Fruit fly (Drosophila melanogaster) whole organism, embryonic: ENCODE data around the gene Datp.

Experiments used
- CG10267 ChIP-seq: fragments of 200-800 bp; sonication (Bioruptor generic); optimal IDR thresholded peaks from 2 replicates; lab custom pipeline; 2018; ENCODE audit warnings: missing biosample characterization, mild to moderate bottlenecking, missing genetic modification characterization, moderate library complexity
- CG12071 ChIP-seq: fragments of 200-800 bp; sonication (Bioruptor generic); optimal IDR thresholded peaks from 3 replicates; lab custom pipeline; 2018; ENCODE audit warnings: missing biosample characterization, mild to moderate bottlenecking, missing genetic modification characterization
- CG14860 ChIP-seq: fragments of 200-800 bp; sonication (Bioruptor generic); IDR thresholded peaks from 3 replicates; pipeline ENCODE4 v1.3.6; 2022; ENCODE audit warnings: missing biosample characterization, missing genetic modification characterization; ENCODE audit not compliant: partially characterized antibody
- CG3065 ChIP-seq: fragments of 200-800 bp; sonication (Bioruptor generic); optimal IDR thresholded peaks from 2 replicates; lab custom pipeline; 2016; ENCODE audit warnings: missing biosample characterization, missing genetic modification characterization
- CG33213 ChIP-seq: fragments of 200-800 bp; sonication (Bioruptor generic); optimal IDR thresholded peaks from 3 replicates; lab custom pipeline; 2016; ENCODE audit warnings: missing biosample characterization, missing genetic modification characterization
- Fer1 ChIP-seq: fragments of 200-800 bp; sonication (Bioruptor generic); optimal IDR thresholded peaks from 2 replicates; lab custom pipeline; 2017; ENCODE audit warnings: missing biosample characterization, mild to moderate bottlenecking, missing genetic modification characterization
- al ChIP-seq: fragments of 200-800 bp; sonication (Bioruptor generic); IDR thresholded peaks from 2 replicates; pipeline ENCODE4 v1.3.6; 2022; ENCODE audit warnings: missing biosample characterization, missing genetic modification characterization
- org-1 ChIP-seq: fragments of 200-800 bp; sonication (Bioruptor generic); optimal IDR thresholded peaks from 2 replicates; lab custom pipeline; 2017; ENCODE audit warnings: missing biosample characterization, missing genetic modification characterization
- twi ChIP-seq: fragments of 200-800 bp; optimal IDR thresholded peaks from 2 replicates; lab custom pipeline; 2019; ENCODE audit warnings: missing biosample characterization, mild to moderate bottlenecking, missing genetic modification characterization, moderate library complexity

DNA sequence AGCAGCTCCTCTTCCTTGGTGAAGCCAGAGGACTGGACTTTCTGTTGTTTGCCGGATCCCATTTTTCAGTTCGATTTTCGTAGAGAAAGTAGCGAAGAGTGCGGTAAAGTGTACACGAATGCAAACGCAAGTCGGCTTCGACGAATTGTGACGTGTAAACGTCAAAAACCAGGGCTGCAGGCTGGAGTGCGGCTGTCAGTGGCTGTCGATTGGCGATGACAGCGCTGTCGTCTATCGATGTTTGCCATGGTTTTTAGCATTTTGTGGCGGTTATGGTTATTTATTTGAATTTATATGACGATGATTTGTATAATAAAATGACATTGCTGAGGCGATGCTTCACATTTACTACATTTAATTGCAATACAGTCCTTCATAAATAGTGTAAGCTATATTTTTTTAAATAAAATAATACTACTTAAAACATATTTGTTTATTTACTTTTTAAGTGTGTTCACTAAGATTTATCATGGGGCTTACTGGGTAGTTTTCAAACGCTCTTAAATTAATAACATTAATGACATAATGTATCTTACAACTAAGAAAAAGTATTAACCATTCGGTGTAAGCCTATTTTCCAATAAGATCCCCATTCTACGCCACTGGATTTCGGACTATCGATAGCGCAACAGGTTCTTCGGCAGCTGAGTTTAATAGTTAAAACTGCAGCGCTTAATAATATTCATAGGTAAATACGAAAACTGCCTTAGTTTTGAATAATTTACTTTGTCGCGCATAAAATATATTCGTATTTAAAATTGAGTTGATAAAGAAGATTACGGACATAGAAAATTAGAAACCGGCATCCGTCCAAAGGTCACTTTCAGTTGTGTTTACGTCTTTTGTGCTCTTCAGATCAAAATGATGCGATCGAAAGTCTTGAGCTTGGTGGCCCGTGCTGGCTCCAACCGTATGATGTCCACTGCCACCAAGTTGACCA lies 20.3 kb downstream of the Datp start, which contains the start of the genes CG5885 and CG4598:
- TF ChIP-seq CG3065 (GFP tag; lab: Kevin White, UChicago) (no peak), CG10267 (peak; percentile 71), al (GFP tag; lab: Robert Waterston, UW) (peak; percentile 53), org-1 (GFP tag; lab: Kevin White, UChicago) (no peak), twi (tag; lab: Kevin White, UChicago) (peak; percentile 35), CG14860 (GFP tag; lab: Robert Waterston, UW) (peak; percentile 68), CG33213 (GFP tag; lab: Kevin White, UChicago) (no peak), CG12071 (GFP tag; lab: Kevin White, UChicago) (no peak), Fer1 (GFP tag; lab: Kevin White, UChicago) (peak; percentile 48)
